Fruit fly (Drosophila melanogaster): Measurements from ENCODE around the gene Hydr2.

dm6 chr2L:3170949-3171579 is 7.6 kb downstream of the Hydr2 start, which contains the start of gene CG44002:
- no peak for TF ChIP-seq psq (optimal IDR thresholded peaks at IDR 0.05)
- TF ChIP-seq h (optimal IDR thresholded peaks at IDR 0.05), result no peak
- no peak for TF ChIP-seq ttk (optimal IDR thresholded peaks at IDR 0.05)
- no peak for TF ChIP-seq Myc (optimal IDR thresholded peaks at IDR 0.05)
- TF ChIP-seq insv (optimal IDR thresholded peaks at IDR 0.05), result no peak
- no peak for TF ChIP-seq Sin3A (optimal IDR thresholded peaks at IDR 0.05)

All from Kc167 (cell line).